Fruit fly (Drosophila melanogaster): ENCODE measurements around the gene Ir10a.

Ir10a gene

dm6 chrX:11359081-11359481 is 48.1 kb upstream of the Ir10a start, which contains the start of gene Pa1 (continued):
- no peak for TF ChIP-seq CG4424 (GFP tag; optimal IDR thresholded peaks at IDR 0.05)
- no peak for TF ChIP-seq CG30403 (GFP tag; optimal IDR thresholded peaks at IDR 0.05)
- no peak for TF ChIP-seq Poxn (GFP tag; IDR thresholded peaks at IDR 0.05)
- TF ChIP-seq HHEX (GFP tag; optimal IDR thresholded peaks at IDR 0.05) = no peak
- TF ChIP-seq fd3F (GFP tag; optimal IDR thresholded peaks at IDR 0.05) = no peak
- TF ChIP-seq sim (GFP tag; IDR thresholded peaks at IDR 0.05) = no peak
- TF ChIP-seq dan (GFP tag; IDR thresholded peaks at IDR 0.05) = no peak
- no peak for TF ChIP-seq Hey (tag; optimal IDR thresholded peaks at IDR 0.05)
- no peak for TF ChIP-seq NC2α (GFP tag; optimal IDR thresholded peaks at IDR 0.05)
- no peak for TF ChIP-seq Bteb2 (GFP tag; optimal IDR thresholded peaks at IDR 0.05)
- TF ChIP-seq crol (GFP tag; IDR thresholded peaks at IDR 0.05) = no peak
- peak; percentile 71 for TF ChIP-seq YL-1 (GFP tag; optimal IDR thresholded peaks at IDR 0.05)
- no peak for TF ChIP-seq mirr (GFP tag; optimal IDR thresholded peaks at IDR 0.05)
- no peak for TF ChIP-seq otp (GFP tag; IDR thresholded peaks at IDR 0.05)
- TF ChIP-seq Ravus (GFP tag; IDR thresholded peaks at IDR 0.05) = no peak
- no peak for TF ChIP-seq Lhr (GFP tag; optimal IDR thresholded peaks at IDR 0.05)
- no peak for TF ChIP-seq bigmax (GFP tag; optimal IDR thresholded peaks at IDR 0.05)
- peak; percentile 64 for TF ChIP-seq tna (GFP tag; IDR thresholded peaks at IDR 0.05; ENCODE audit: partially characterized antibody)
- no peak for TF ChIP-seq ken (GFP tag; IDR thresholded peaks at IDR 0.05)
- no peak for TF ChIP-seq gsb (GFP tag; IDR thresholded peaks at IDR 0.05)
- peak; percentile 46 for TF ChIP-seq MBD-R2 (GFP tag; IDR thresholded peaks at IDR 0.05)
- no peak for TF ChIP-seq al (GFP tag; IDR thresholded peaks at IDR 0.05)
- no peak for TF ChIP-seq CG12744 (GFP tag; optimal IDR thresholded peaks at IDR 0.05)
- no peak for TF ChIP-seq cad (GFP tag; optimal IDR thresholded peaks at IDR 0.05)
- TF ChIP-seq abd-A (tag; optimal IDR thresholded peaks at IDR 0.05) = no peak
- TF ChIP-seq CG17186 (GFP tag; optimal IDR thresholded peaks at IDR 0.05) = no peak
- TF ChIP-seq CG30020 (tag; optimal IDR thresholded peaks at IDR 0.05) = no peak
- no peak for TF ChIP-seq CG8944 (GFP tag; optimal IDR thresholded peaks at IDR 0.05)
- no peak for TF ChIP-seq Asciz (GFP tag; optimal IDR thresholded peaks at IDR 0.05)
- no peak for TF ChIP-seq klu (GFP tag; IDR thresholded peaks at IDR 0.05)
- TF ChIP-seq pan (optimal IDR thresholded peaks at IDR 0.05) = no peak
- TF ChIP-seq pan (GFP tag; optimal IDR thresholded peaks at IDR 0.05 in 1 of 2, IDR thresholded peaks at IDR 0.05 in 1 of 2) = no peak
- TF ChIP-seq ssp (GFP tag; IDR thresholded peaks at IDR 0.05) = no peak
- TF ChIP-seq CG16863 (GFP tag; optimal IDR thresholded peaks at IDR 0.05) = no peak
- no peak for TF ChIP-seq lola (GFP tag; optimal IDR thresholded peaks at IDR 0.05)
- no peak for TF ChIP-seq CG2199 (GFP tag; IDR thresholded peaks at IDR 0.05)
- no peak for TF ChIP-seq CG17912 (GFP tag; optimal IDR thresholded peaks at IDR 0.05)
- TF ChIP-seq mld (GFP tag; IDR thresholded peaks at IDR 0.05; ENCODE audit: partially characterized antibody) = 0 out of 3 replicates have a peak, but pooled peaks have one; percentile 49
- TF ChIP-seq Ets97D (GFP tag; optimal IDR thresholded peaks at IDR 0.05) = peak; percentile 56
- 0 out of 2 replicates have a peak, but pooled peaks have one; percentile 25 for TF ChIP-seq sob (GFP tag; IDR thresholded peaks at IDR 0.05)
- peak; percentile 75 for TF ChIP-seq bbx (GFP tag; IDR thresholded peaks at IDR 0.05; ENCODE audit: partially characterized antibody)
- no peak for TF ChIP-seq CG10654 (GFP tag; optimal IDR thresholded peaks at IDR 0.05)
- TF ChIP-seq zen (tag; optimal IDR thresholded peaks at IDR 0.05) = no peak
- TF ChIP-seq Med (GFP tag) = peak; percentile 90
- TF ChIP-seq ind (GFP tag; optimal IDR thresholded peaks at IDR 0.05) = no peak
- TF ChIP-seq CG9727 (GFP tag; optimal IDR thresholded peaks at IDR 0.05) = no peak
- no peak for TF ChIP-seq CG2678 (tag; optimal IDR thresholded peaks at IDR 0.05)
- no peak for TF ChIP-seq Hr3 (GFP tag; optimal IDR thresholded peaks at IDR 0.05)
- TF ChIP-seq Ptx1 (GFP tag; IDR thresholded peaks at IDR 0.05) = no peak
- no peak for TF ChIP-seq fu2 (GFP tag; optimal IDR thresholded peaks at IDR 0.05)
- no peak for TF ChIP-seq CG6254 (GFP tag; optimal IDR thresholded peaks at IDR 0.05)
- TF ChIP-seq gfzf (GFP tag; optimal IDR thresholded peaks at IDR 0.05) = peak; percentile 12
- no peak for TF ChIP-seq CG43689 (GFP tag; IDR thresholded peaks at IDR 0.05)
